Worm (Caenorhabditis elegans) whole organism, late embryonic: ENCODE data around the gene cest-12.

Experiments
- C08G9.2 ChIP-seq: sonication (generic microtip); optimal IDR thresholded peaks from 2 replicates; lab custom pipeline; 2016; ENCODE audit warnings: mild to moderate bottlenecking, missing genetic modification characterization, moderate library complexity, missing compliant biosample characterization
- C38D4.7 ChIP-seq: fragments of 200-800 bp; sonication (Bioruptor generic); optimal IDR thresholded peaks from 2 replicates; lab custom pipeline; 2018; ENCODE audit warnings: mild to moderate bottlenecking, missing genetic modification characterization, moderate library complexity, missing compliant biosample characterization
- K02D7.2 ChIP-seq: sonication (generic microtip); optimal IDR thresholded peaks from 2 replicates; lab custom pipeline; 2017; ENCODE audit warnings: mild to moderate bottlenecking, missing genetic modification characterization, missing compliant biosample characterization
- T23F11.4 ChIP-seq: fragments of 200-800 bp; sonication (Bioruptor generic); optimal IDR thresholded peaks from 2 replicates; lab custom pipeline; 2018; ENCODE audit warnings: mild to moderate bottlenecking, missing genetic modification characterization, missing compliant biosample characterization
- Y22D7AL.16 ChIP-seq: sonication (generic microtip); optimal IDR thresholded peaks from 2 replicates; lab custom pipeline; 2016; ENCODE audit warnings: missing genetic modification characterization, missing compliant biosample characterization
- ahr-1 ChIP-seq: sonication (generic microtip); optimal IDR thresholded peaks from 2 replicates; lab custom pipeline; 2016; ENCODE audit warnings: missing genetic modification characterization, missing compliant biosample characterization
- ama-1 ChIP-seq: fragments of 150-350 bp; optimal IDR thresholded peaks from 2 replicates; lab custom pipeline; 2014
- ceh-14 ChIP-seq: sonication (generic microtip); optimal IDR thresholded peaks from 2 replicates; lab custom pipeline; 2016; ENCODE audit warnings: missing genotype, missing genetic modification characterization, missing compliant biosample characterization
- ceh-24 ChIP-seq: sonication (generic microtip); optimal IDR thresholded peaks from 2 replicates; lab custom pipeline; 2016; ENCODE audit warnings: mild to moderate bottlenecking, missing genetic modification characterization, missing compliant biosample characterization
- ceh-31 ChIP-seq: sonication (generic microtip); optimal IDR thresholded peaks from 2 replicates; lab custom pipeline; 2016; ENCODE audit warnings: missing genetic modification characterization, missing compliant biosample characterization
- ceh-9 ChIP-seq: sonication (generic microtip); optimal IDR thresholded peaks from 2 replicates; lab custom pipeline; 2016; ENCODE audit warnings: mild to moderate bottlenecking, missing genetic modification characterization, inconsistent platforms, missing compliant biosample characterization
- che-1 ChIP-seq: sonication (generic microtip); optimal IDR thresholded peaks from 2 replicates; lab custom pipeline; 2016; ENCODE audit warnings: mild to moderate bottlenecking, missing genetic modification characterization, missing compliant biosample characterization
- dmd-4 ChIP-seq: sonication (generic microtip); optimal IDR thresholded peaks from 2 replicates; lab custom pipeline; 2016; ENCODE audit warnings: borderline replicate concordance, missing genetic modification characterization, missing compliant biosample characterization
- elt-2 ChIP-seq: sonication (generic microtip); optimal IDR thresholded peaks from 2 replicates; lab custom pipeline; 2016; ENCODE audit warnings: missing genetic modification reagents, missing genetic modification characterization, missing compliant biosample characterization
- elt-4 ChIP-seq: sonication (generic microtip); optimal IDR thresholded peaks from 2 replicates; lab custom pipeline; 2016; ENCODE audit warnings: missing genetic modification characterization, missing compliant biosample characterization
- eyg-1 ChIP-seq: sonication (generic microtip); optimal IDR thresholded peaks from 2 replicates; lab custom pipeline; 2016; ENCODE audit warnings: missing genotype, missing genetic modification characterization, missing compliant biosample characterization
- fkh-10 ChIP-seq: fragments of 150-350 bp; optimal IDR thresholded peaks from 2 replicates; lab custom pipeline; 2014; ENCODE audit warnings: missing biosample characterization, missing genetic modification reagents, missing genetic modification characterization
- hlh-13 ChIP-seq: fragments of 200-800 bp; sonication (Bioruptor generic); optimal IDR thresholded peaks from 2 replicates; lab custom pipeline; 2018; ENCODE audit warnings: mild to moderate bottlenecking, missing genetic modification characterization, missing compliant biosample characterization
- hlh-8 ChIP-seq: sonication (generic microtip); optimal IDR thresholded peaks from 2 replicates; lab custom pipeline; 2016; ENCODE audit warnings: missing genotype, missing genetic modification characterization, missing compliant biosample characterization
- lin-11 ChIP-seq: fragments of 200-800 bp; sonication (Bioruptor generic); optimal IDR thresholded peaks from 2 replicates; lab custom pipeline; 2018; ENCODE audit warnings: mild to moderate bottlenecking, missing genetic modification characterization, missing compliant biosample characterization
- madf-2 ChIP-seq: sonication (generic microtip); optimal IDR thresholded peaks from 2 replicates; lab custom pipeline; 2017; ENCODE audit warnings: missing genetic modification characterization, missing compliant biosample characterization
- mec-3 ChIP-seq: sonication (generic microtip); optimal IDR thresholded peaks from 2 replicates; lab custom pipeline; 2016; ENCODE audit warnings: borderline replicate concordance, missing genetic modification characterization, missing compliant biosample characterization
- nfya-1 ChIP-seq: sonication (generic microtip); optimal IDR thresholded peaks from 2 replicates; lab custom pipeline; 2017; ENCODE audit warnings: missing genetic modification characterization, mild to moderate bottlenecking, missing compliant biosample characterization, antibody characterized with exemption, moderate library complexity
- nhr-11 ChIP-seq: fragments of 150-350 bp; optimal IDR thresholded peaks from 2 replicates; lab custom pipeline; 2014; ENCODE audit warnings: missing biosample characterization, missing genetic modification characterization
- nhr-232 ChIP-seq: sonication (generic microtip); optimal IDR thresholded peaks from 2 replicates; lab custom pipeline; 2016; ENCODE audit warnings: missing genetic modification characterization, missing compliant biosample characterization
- odd-2 ChIP-seq: sonication (generic microtip); optimal IDR thresholded peaks from 2 replicates; lab custom pipeline; 2017; ENCODE audit warnings: antibody characterized with exemption, mild to moderate bottlenecking, missing genetic modification characterization, missing compliant biosample characterization
- pat-9 ChIP-seq: fragments of 200-800 bp; sonication (Bioruptor generic); optimal IDR thresholded peaks from 2 replicates; lab custom pipeline; 2018; ENCODE audit warnings: mild to moderate bottlenecking, missing genetic modification characterization, moderate library complexity, missing compliant biosample characterization
- pha-2 ChIP-seq: sonication (generic microtip); optimal IDR thresholded peaks from 2 replicates; lab custom pipeline; 2017; ENCODE audit warnings: mild to moderate bottlenecking, missing genetic modification characterization, missing compliant biosample characterization
- rnt-1 ChIP-seq: sonication (generic microtip); optimal IDR thresholded peaks from 2 replicates; lab custom pipeline; 2016; ENCODE audit warnings: missing genetic modification characterization, missing compliant biosample characterization
- sox-4 ChIP-seq: sonication (generic microtip); optimal IDR thresholded peaks from 2 replicates; lab custom pipeline; 2017; ENCODE audit warnings: mild to moderate bottlenecking, missing genetic modification characterization, inconsistent platforms, missing compliant biosample characterization
- syd-9 ChIP-seq: sonication (generic microtip); optimal IDR thresholded peaks from 2 replicates; lab custom pipeline; 2016; ENCODE audit warnings: mild to moderate bottlenecking, missing genetic modification characterization, moderate library complexity, missing compliant biosample characterization
- ttx-3 ChIP-seq: sonication (generic microtip); optimal IDR thresholded peaks from 2 replicates; lab custom pipeline; 2016; ENCODE audit warnings: missing genetic modification reagents, missing genetic modification characterization, missing compliant biosample characterization
- unc-42 ChIP-seq: sonication (generic microtip); optimal IDR thresholded peaks from 2 replicates; lab custom pipeline; 2016; ENCODE audit warnings: missing genotype, missing genetic modification characterization, missing compliant biosample characterization
- unc-86 ChIP-seq: sonication (generic microtip); optimal IDR thresholded peaks from 2 replicates; lab custom pipeline; 2016; ENCODE audit warnings: missing genetic modification characterization, missing compliant biosample characterization
- ztf-16 ChIP-seq: sonication (generic microtip); optimal IDR thresholded peaks from 2 replicates; lab custom pipeline; 2017; ENCODE audit warnings: missing genetic modification characterization, missing compliant biosample characterization

cest-12 gene

ce11 chrIII:12107441-12107840 lies at the start of gene cest-12, which contains the start of gene lonp-2:
cest-12 (minus strand) TSS chrIII:12107541.
lonp-2 (plus strand) TSS chrIII:12107774.
- TF ChIP-seq odd-2 (no peak), madf-2 (no peak), ttx-3 (no peak), T23F11.4 (no peak), elt-2 (no peak), eyg-1 (tag; lab: Kevin White, UChicago) (no peak), nhr-232 (tag; lab: Kevin White, UChicago) (no peak), rnt-1 (tag; lab: Kevin White, UChicago) (no peak), ceh-24 (tag; lab: Kevin White, UChicago) (no peak), C08G9.2 (tag; lab: Kevin White, UChicago) (no peak), ahr-1 (tag; lab: Kevin White, UChicago) (no peak), unc-86 (tag; lab: Kevin White, UChicago) (no peak), C38D4.7 (GFP tag; lab: Kevin White, UChicago) (no peak), ceh-14 (tag; lab: Kevin White, UChicago) (no peak), syd-9 (tag; lab: Kevin White, UChicago) (no peak), nhr-11 (tag; lab: Kevin White, UChicago) (no peak)
- TF ChIP-seq, all 69 proteins: peak for 0

- TF ChIP-seq nfya-1 (peak; percentile 88), hlh-13 (GFP tag; lab: Kevin White, UChicago) (no peak), K02D7.2 (tag; lab: Kevin White, UChicago) (no peak), pha-2 (tag; lab: Kevin White, UChicago) (no peak), ttx-3 (no peak), pat-9 (tag; lab: Kevin White, UChicago) (no peak), sox-4 (no peak)
These were observed 49.2 kb upstream of the cest-12 start for ce11 chrIII:12156582-12156981.

ce11 chrIII:12155759-12156158 lies 48.4 kb upstream of the cest-12 start:
- TF ChIP-seq nfya-1 (peak; percentile 97), ztf-16 (tag; lab: Kevin White, UChicago) (no peak)

- TF ChIP-seq nfya-1: peak; percentile 73
- no peak for TF ChIP-seq ahr-1 (tag; lab: Kevin White, UChicago)
These were observed 46.2 kb upstream of the cest-12 start for ce11 chrIII:12153514-12153913.

ce11 chrIII:12152599-12152998 lies 45.3 kb upstream of the cest-12 start, which contains the start of gene Y75B8A.7:
Y75B8A.7 (plus strand) TSS chrIII:12152899.
- no peak for TF ChIP-seq ceh-9
- no peak for TF ChIP-seq che-1 (tag; lab: Kevin White, UChicago)
- TF ChIP-seq lin-11 (tag; lab: Kevin White, UChicago): no peak
- TF ChIP-seq ceh-31: no peak
- TF ChIP-seq fkh-10: no peak
- TF ChIP-seq Y22D7AL.16 (tag; lab: Kevin White, UChicago): no peak
- TF ChIP-seq ahr-1 (tag; lab: Kevin White, UChicago): no peak
- no peak for TF ChIP-seq ama-1 (lab: Kevin White, UChicago)
- TF ChIP-seq mec-3 (tag; lab: Kevin White, UChicago): no peak
- TF ChIP-seq dmd-4 (tag; lab: Kevin White, UChicago): no peak
- TF ChIP-seq hlh-8: no peak

ce11 chrIII:12152157-12152556 lies 44.8 kb upstream of the cest-12 start:
- no peak for TF ChIP-seq C38D4.7 (GFP tag; lab: Kevin White, UChicago)
- peak; percentile 9 for TF ChIP-seq nfya-1
- no peak for TF ChIP-seq ahr-1 (tag; lab: Kevin White, UChicago)
- TF ChIP-seq unc-42: peak; percentile 27
- no peak for TF ChIP-seq elt-4 (tag; lab: Kevin White, UChicago)
